Worm (Caenorhabditis elegans): ENCODE data around the gene C04C3.6.

DNA sequence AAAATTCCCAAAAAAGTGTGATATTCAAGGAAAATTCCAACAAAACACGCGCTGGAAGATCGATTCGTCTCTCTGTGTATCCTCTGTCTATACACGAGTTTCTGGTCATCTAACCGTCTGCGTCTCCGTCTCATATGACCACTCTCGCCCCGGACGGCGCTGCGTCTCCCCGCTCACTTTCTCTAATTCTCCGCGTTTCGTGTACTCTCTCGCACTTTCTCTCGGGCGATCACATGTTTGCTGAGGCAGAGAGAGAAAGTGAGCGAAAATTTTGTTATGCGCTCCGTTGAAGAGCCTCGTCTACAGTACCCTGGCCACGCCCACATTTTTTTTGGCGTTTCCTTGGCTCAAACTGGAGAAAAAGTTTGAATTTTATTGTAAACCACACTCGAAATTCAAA is 37.8 kb downstream of the C04C3.6 start:
- no peak for TF ChIP-seq Y79H2A.3 (GFP tag; conservative IDR thresholded peaks at IDR 0.05)
- TF ChIP-seq snpc-4 (GFP tag; optimal IDR thresholded peaks at IDR 0.05) = no peak
- TF ChIP-seq snpc-4 (tag; optimal IDR thresholded peaks at IDR 0.05) = peak in 2 of 4 experiments; percentile 64 to 65
- TF ChIP-seq F49E8.2 (tag; optimal IDR thresholded peaks at IDR 0.05; ENCODE audit: insufficient read depth) = no peak
- TF ChIP-seq Y67H2A.10 (GFP tag; conservative IDR thresholded peaks at IDR 0.05) = peak; percentile 59
- TF ChIP-seq hsf-1 (GFP tag; IDR thresholded peaks at IDR 0.05) = 0 out of 2 replicates have a peak, but pooled peaks have one; percentile 29
- peak; percentile 64 for TF ChIP-seq cebp-1 (GFP tag; IDR thresholded peaks at IDR 0.05)
- peak; percentile 90 for TF ChIP-seq cebp-1 (tag; optimal IDR thresholded peaks at IDR 0.05)
- no peak for TF ChIP-seq lag-1 (GFP tag; IDR thresholded peaks at IDR 0.05)
